Worm (Caenorhabditis elegans): Measurements from ENCODE around the gene pha-1.

pha-1 gene

ce11 chrIII:11185483-11186115 is 54.0 kb downstream of the pha-1 start:
- TF ChIP-seq egl-27 (tag; optimal IDR thresholded peaks at IDR 0.05): peak; percentile 15
- no peak for TF ChIP-seq fkh-2 (tag; optimal IDR thresholded peaks at IDR 0.05)
- no peak for TF ChIP-seq ceh-28 (tag; optimal IDR thresholded peaks at IDR 0.05)
- peak; percentile 52 for TF ChIP-seq lin-15B (tag; optimal IDR thresholded peaks at IDR 0.05)
- no peak for TF ChIP-seq nhr-67 (tag; optimal IDR thresholded peaks at IDR 0.05)
- TF ChIP-seq fkh-10 (GFP tag; optimal IDR thresholded peaks at IDR 0.05): peak; percentile 73
- TF ChIP-seq mml-1 (tag; optimal IDR thresholded peaks at IDR 0.05): no peak
- no peak for TF ChIP-seq nhr-25 (tag; optimal IDR thresholded peaks at IDR 0.05)
- TF ChIP-seq ZK546.5 (tag; optimal IDR thresholded peaks at IDR 0.05): no peak
- no peak for TF ChIP-seq ceh-9 (tag; optimal IDR thresholded peaks at IDR 0.05)
- TF ChIP-seq ztf-4 (tag; optimal IDR thresholded peaks at IDR 0.05): no peak
- TF ChIP-seq snpc-4 (tag; optimal IDR thresholded peaks at IDR 0.05): peak; percentile 10
- peak; percentile 21 for TF ChIP-seq jun-1 (tag; optimal IDR thresholded peaks at IDR 0.05)
- peak; percentile 22 for TF ChIP-seq tbx-2 (tag; optimal IDR thresholded peaks at IDR 0.05)
- no peak for TF ChIP-seq zag-1 (tag; optimal IDR thresholded peaks at IDR 0.05)
- no peak for TF ChIP-seq nhr-28 (tag; optimal IDR thresholded peaks at IDR 0.05)
- TF ChIP-seq eor-1 (tag; optimal IDR thresholded peaks at IDR 0.05): no peak
- TF ChIP-seq nhr-11 (tag; optimal IDR thresholded peaks at IDR 0.05): no peak
- TF ChIP-seq hmg-11 (tag; optimal IDR thresholded peaks at IDR 0.05): peak; percentile 54
- no peak for TF ChIP-seq lsy-12 (tag; optimal IDR thresholded peaks at IDR 0.05)
- no peak for TF ChIP-seq elt-1 (tag; optimal IDR thresholded peaks at IDR 0.05)
- no peak for TF ChIP-seq nhr-237 (tag; optimal IDR thresholded peaks at IDR 0.05)
- TF ChIP-seq mdl-1 (tag; optimal IDR thresholded peaks at IDR 0.05): no peak
- TF ChIP-seq nhr-23 (tag; optimal IDR thresholded peaks at IDR 0.05): no peak
- no peak for TF ChIP-seq sea-2 (GFP tag; optimal IDR thresholded peaks at IDR 0.05)
- TF ChIP-seq elt-2 (tag; optimal IDR thresholded peaks at IDR 0.05): peak; percentile 74
- TF ChIP-seq aly-2 (tag; optimal IDR thresholded peaks at IDR 0.05): no peak
- peak; percentile 15 for TF ChIP-seq pha-4 (tag; optimal IDR thresholded peaks at IDR 0.05)
- no peak for TF ChIP-seq nhr-76 (tag; optimal IDR thresholded peaks at IDR 0.05)
- no peak for TF ChIP-seq nhr-12 (tag; optimal IDR thresholded peaks at IDR 0.05)
- no peak for TF ChIP-seq ama-1 (optimal IDR thresholded peaks at IDR 0.05)
- TF ChIP-seq lin-39 (tag; optimal IDR thresholded peaks at IDR 0.05): peak; percentile 83
- peak; percentile 39 for TF ChIP-seq skn-1 (tag; optimal IDR thresholded peaks at IDR 0.05)
- no peak for TF ChIP-seq ceh-82 (tag; optimal IDR thresholded peaks at IDR 0.05)
- no peak for TF ChIP-seq daf-12 (tag; optimal IDR thresholded peaks at IDR 0.05)
- TF ChIP-seq R02D3.7 (tag; optimal IDR thresholded peaks at IDR 0.05): no peak
- no peak for TF ChIP-seq egl-5 (tag; optimal IDR thresholded peaks at IDR 0.05)
- peak; percentile 78 for TF ChIP-seq nfya-1 (tag; optimal IDR thresholded peaks at IDR 0.05; ENCODE audit: insufficient read depth)
- TF ChIP-seq fos-1 (tag; optimal IDR thresholded peaks at IDR 0.05): no peak
- TF ChIP-seq unc-62 (GFP tag; optimal IDR thresholded peaks at IDR 0.05): no peak
- TF ChIP-seq nhr-43 (tag; optimal IDR thresholded peaks at IDR 0.05; ENCODE audit: poor library complexity, severe bottlenecking): no peak
- TF ChIP-seq nhr-77 (tag; optimal IDR thresholded peaks at IDR 0.05): no peak
- no peak for TF ChIP-seq elt-3 (tag; optimal IDR thresholded peaks at IDR 0.05)
- no peak for TF ChIP-seq ztf-11 (tag; optimal IDR thresholded peaks at IDR 0.05)
- TF ChIP-seq unc-39 (tag; optimal IDR thresholded peaks at IDR 0.05): no peak
- no peak for TF ChIP-seq pqm-1 (tag; optimal IDR thresholded peaks at IDR 0.05)
- no peak for TF ChIP-seq ceh-16 (tag; optimal IDR thresholded peaks at IDR 0.05)
